Worm (Caenorhabditis elegans): ENCODE data around the gene puf-3.

The puf-3 gene

ce11 chrIV:13482469-13482868, 29.5 kb downstream of the puf-3 start, which contains the start of gene Y38H8A.1:
TSS of gene Y38H8A.1 (plus strand) at chrIV:13482769.
- TF ChIP-seq tbx-37 (GFP tag; conservative IDR thresholded peaks at IDR 0.05) (no peak), flt-1 (GFP tag; IDR thresholded peaks at IDR 0.05) (no peak), F13C5.2 (tag; optimal IDR thresholded peaks at IDR 0.05) (no peak), ets-7 (tag; optimal IDR thresholded peaks at IDR 0.05) (no peak), B0310.2 (tag; optimal IDR thresholded peaks at IDR 0.05) (no peak), pes-1 (GFP tag; IDR thresholded peaks at IDR 0.05) (no peak), hmg-4 (GFP tag; optimal IDR thresholded peaks at IDR 0.05) (no peak)

ce11 chrIV:13474132-13474531, 37.8 kb downstream of the puf-3 start, which contains the start of gene Y38H8A.2:
TSS of gene Y38H8A.2 (plus strand) at chrIV:13474432.
- TF ChIP-seq F13C5.2 (tag; optimal IDR thresholded peaks at IDR 0.05) = no peak

- no peak for TF ChIP-seq sea-1 (GFP tag; conservative IDR thresholded peaks at IDR 0.05)
- no peak for TF ChIP-seq F13C5.2 (tag; optimal IDR thresholded peaks at IDR 0.05)
- TF ChIP-seq flt-1 (GFP tag; IDR thresholded peaks at IDR 0.05) = no peak
- no peak for TF ChIP-seq pes-1 (GFP tag; IDR thresholded peaks at IDR 0.05)
These were observed 40.0 kb downstream of the puf-3 start, which contains the start of the genes ttbk-8.1 and Y38H8A.4 for ce11 chrIV:13472011-13472410. TSS of gene ttbk-8.1 (plus strand) at chrIV:13472311. TSS of gene Y38H8A.4 (minus strand) at chrIV:13472376.

- TF ChIP-seq hmg-4 (GFP tag; optimal IDR thresholded peaks at IDR 0.05) = no peak
- TF ChIP-seq pes-1 (GFP tag; IDR thresholded peaks at IDR 0.05) = no peak
- no peak for TF ChIP-seq ceh-13 (GFP tag; optimal IDR thresholded peaks at IDR 0.05)
- no peak for TF ChIP-seq scrt-1 (GFP tag; IDR thresholded peaks at IDR 0.05)
- TF ChIP-seq tbx-37 (GFP tag; conservative IDR thresholded peaks at IDR 0.05) = no peak
- no peak for TF ChIP-seq ama-1 (optimal IDR thresholded peaks at IDR 0.05)
- TF ChIP-seq sea-1 (GFP tag; conservative IDR thresholded peaks at IDR 0.05) = no peak
- TF ChIP-seq ets-7 (tag; optimal IDR thresholded peaks at IDR 0.05) = no peak
- TF ChIP-seq hmbx-1 (tag; optimal IDR thresholded peaks at IDR 0.05) = no peak
- no peak for TF ChIP-seq F13C5.2 (tag; optimal IDR thresholded peaks at IDR 0.05)
- no peak for TF ChIP-seq aly-1 (tag; optimal IDR thresholded peaks at IDR 0.05)
- no peak for TF ChIP-seq hnd-1 (tag; optimal IDR thresholded peaks at IDR 0.05)
- no peak for TF ChIP-seq B0310.2 (tag; optimal IDR thresholded peaks at IDR 0.05)
- TF ChIP-seq flt-1 (GFP tag; IDR thresholded peaks at IDR 0.05) = no peak
- TF ChIP-seq ceh-36 (tag; optimal IDR thresholded peaks at IDR 0.05) = no peak
- no peak for TF ChIP-seq tra-4 (tag; optimal IDR thresholded peaks at IDR 0.05)
- TF ChIP-seq tbx-11 (GFP tag; IDR thresholded peaks at IDR 0.05) = no peak
These were observed 46.2 kb downstream of the puf-3 start, which contains the start of gene fezf-1 for ce11 chrIV:13465797-13466196. TSS of gene fezf-1 (plus strand) at chrIV:13466097.

ce11 chrIV:13463889-13464288, 48.1 kb downstream of the puf-3 start:
- TF ChIP-seq pes-1 (GFP tag; IDR thresholded peaks at IDR 0.05) (peak; percentile 66; the same call in 1 of the 2 replicates), flt-1 (GFP tag; IDR thresholded peaks at IDR 0.05) (peak; percentile 62; the same call in 1 of the 2 replicates)

- TF ChIP-seq flt-1 (GFP tag; IDR thresholded peaks at IDR 0.05) (no peak), aly-1 (tag; optimal IDR thresholded peaks at IDR 0.05) (no peak), ets-7 (tag; optimal IDR thresholded peaks at IDR 0.05) (no peak), tbx-11 (GFP tag; IDR thresholded peaks at IDR 0.05) (no peak), pes-1 (GFP tag; IDR thresholded peaks at IDR 0.05) (no peak), sea-1 (GFP tag; conservative IDR thresholded peaks at IDR 0.05) (no peak), F13C5.2 (tag; optimal IDR thresholded peaks at IDR 0.05) (no peak), scrt-1 (GFP tag; IDR thresholded peaks at IDR 0.05) (no peak), hmbx-1 (tag; optimal IDR thresholded peaks at IDR 0.05) (no peak), tra-4 (tag; optimal IDR thresholded peaks at IDR 0.05) (no peak), ceh-36 (tag; optimal IDR thresholded peaks at IDR 0.05) (no peak), hmg-4 (GFP tag; optimal IDR thresholded peaks at IDR 0.05) (no peak), ama-1 (optimal IDR thresholded peaks at IDR 0.05) (no peak), hnd-1 (tag; optimal IDR thresholded peaks at IDR 0.05) (no peak), ceh-13 (GFP tag; optimal IDR thresholded peaks at IDR 0.05) (no peak), B0310.2 (tag; optimal IDR thresholded peaks at IDR 0.05) (no peak), tbx-37 (GFP tag; conservative IDR thresholded peaks at IDR 0.05) (no peak)
These were observed 51.1 kb downstream of the puf-3 start, which contains the start of gene Y38H8A.12 for ce11 chrIV:13460876-13461275. TSS of gene Y38H8A.12 (minus strand) at chrIV:13460976.

All from whole organism, early embryonic.